Worm (Caenorhabditis elegans): ENCODE results near the gene T21C9.13.

DNA sequence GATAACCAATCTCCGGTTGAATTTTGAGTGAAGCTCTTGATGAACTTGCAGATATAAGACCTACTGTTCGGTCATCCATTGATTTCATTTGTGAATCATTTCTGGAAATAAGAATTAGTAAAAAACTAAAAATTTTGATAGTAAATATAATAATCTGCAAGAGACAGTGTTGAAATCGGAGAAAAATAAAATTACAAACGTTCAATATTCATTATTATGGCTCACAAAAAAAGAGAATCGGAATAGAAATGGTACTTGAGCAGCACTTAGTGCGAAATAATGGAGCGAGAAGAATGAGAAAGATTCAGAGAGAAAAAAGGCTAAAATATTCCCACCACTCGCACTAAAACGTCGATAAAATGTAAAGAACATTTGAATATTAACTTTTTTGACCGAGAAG lies 20.7 kb upstream of the T21C9.13 start, which contains the start of gene vps-54:
- no peak for TF ChIP-seq zag-1 (tag; optimal IDR thresholded peaks at IDR 0.05)
- no peak for TF ChIP-seq pqm-1 (tag; optimal IDR thresholded peaks at IDR 0.05)
- TF ChIP-seq unc-86 (tag; optimal IDR thresholded peaks at IDR 0.05): no peak
- no peak for TF ChIP-seq tbx-2 (tag; optimal IDR thresholded peaks at IDR 0.05)
- TF ChIP-seq rnt-1 (tag; optimal IDR thresholded peaks at IDR 0.05): no peak
- TF ChIP-seq nhr-76 (tag; optimal IDR thresholded peaks at IDR 0.05): no peak
- no peak for TF ChIP-seq lsy-2 (tag; optimal IDR thresholded peaks at IDR 0.05)
- TF ChIP-seq ces-1 (GFP tag; optimal IDR thresholded peaks at IDR 0.05): no peak
- TF ChIP-seq jun-1 (tag; optimal IDR thresholded peaks at IDR 0.05): no peak
- TF ChIP-seq fkh-4 (tag; optimal IDR thresholded peaks at IDR 0.05; ENCODE audit: borderline replicate concordance): no peak
- no peak for TF ChIP-seq blmp-1 (tag; optimal IDR thresholded peaks at IDR 0.05)
